Worm (Caenorhabditis elegans) whole organism, L4 larva: ENCODE results near the gene ZK673.6.

ENCODE experiments used
- ZK546.5 ChIP-seq, 2 experiments: sonication (generic microtip); optimal IDR thresholded peaks; 2 replicates each; lab custom pipeline; 2017; ENCODE audit warnings: missing biosample characterization in 2 of 2, missing genetic modification characterization in 2 of 2
- ceh-28 ChIP-seq: fragments of 150-350 bp; optimal IDR thresholded peaks from 2 replicates; lab custom pipeline; 2014; ENCODE audit warnings: missing biosample characterization, missing genetic modification reagents, missing genetic modification characterization
- dmd-6 ChIP-seq: fragments of 200-800 bp; sonication (Bioruptor generic); IDR thresholded peaks from 2 replicates; pipeline ENCODE4 v1.3.6; 2022; ENCODE audit warnings: missing genetic modification reagents, missing genetic modification characterization, missing compliant biosample characterization
- egl-27 ChIP-seq: sonication (generic microtip); optimal IDR thresholded peaks from 3 replicates; lab custom pipeline; 2017; ENCODE audit warnings: missing biosample characterization, missing genetic modification reagents, missing genetic modification characterization
- lin-13 ChIP-seq: fragments of 150-350 bp; optimal IDR thresholded peaks from 2 replicates; lab custom pipeline; 2014; ENCODE audit warnings: missing biosample characterization, missing genetic modification reagents, missing genetic modification characterization
- lin-15B ChIP-seq: fragments of 150-350 bp; sonication (generic microtip); optimal IDR thresholded peaks from 3 replicates; lab custom pipeline; 2014; ENCODE audit warnings: missing biosample characterization, missing genetic modification characterization
- lsy-2 ChIP-seq, 2 experiments: fragments of 150-350 bp in 1 of 2; sonication (generic microtip) in 1 of 2; optimal IDR thresholded peaks; 2 replicates each; lab custom pipeline; 2014 to 2017; ENCODE audit warnings: missing biosample characterization in 2 of 2, missing genetic modification characterization in 2 of 2
- mep-1 ChIP-seq: fragments of 150-350 bp; sonication (generic microtip); optimal IDR thresholded peaks from 3 replicates; lab custom pipeline; 2014; ENCODE audit warnings: missing biosample characterization, missing genetic modification characterization
- php-3 ChIP-seq: fragments of 200-800 bp; sonication (Bioruptor generic); IDR thresholded peaks from 2 replicates; pipeline ENCODE4 v1.3.6; 2022; ENCODE audit warnings: missing genetic modification reagents, missing genetic modification characterization, missing compliant biosample characterization
- pqm-1 ChIP-seq: sonication (generic microtip); optimal IDR thresholded peaks from 2 replicates; lab custom pipeline; 2017; ENCODE audit warnings: missing biosample characterization, missing genetic modification characterization
- snpc-4 ChIP-seq: fragments of 150-350 bp; optimal IDR thresholded peaks from 2 replicates; lab custom pipeline; 2014; ENCODE audit warnings: missing biosample characterization, missing genetic modification characterization
- zip-11 ChIP-seq: fragments of 200-800 bp; sonication (Bioruptor generic); IDR thresholded peaks from 2 replicates; pipeline ENCODE4 v1.3.6; 2022; ENCODE audit warnings: missing genetic modification characterization, missing compliant biosample characterization

DNA sequence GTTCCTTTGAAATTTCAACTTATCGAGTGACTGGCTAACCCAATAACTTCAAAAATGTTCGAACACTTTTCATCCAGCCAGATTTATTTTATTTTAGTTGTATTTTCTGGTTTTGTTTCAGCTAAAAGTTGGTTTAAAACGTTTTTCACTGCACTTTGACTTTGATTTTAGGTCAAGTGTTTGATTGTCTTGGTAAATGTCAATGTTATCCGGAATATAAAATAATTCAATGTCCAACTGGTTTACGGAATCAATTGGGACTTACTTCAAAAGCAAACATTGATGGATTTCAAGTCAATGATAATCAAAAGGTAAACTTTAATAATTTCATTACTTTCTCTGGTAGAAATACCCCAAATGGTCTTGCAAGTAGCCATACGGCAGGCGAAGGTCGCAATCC lies 19.7 kb upstream of the ZK673.6 start:
- TF ChIP-seq lin-13 (GFP tag; lab: Kevin White, UChicago) (no peak), mep-1 (no peak), ceh-28 (tag; lab: Kevin White, UChicago) (no peak), ZK546.5 (tag; optimal IDR thresholded peaks at IDR 0.05; lab: Kevin White, UChicago) (no peak), php-3 (GFP tag; lab: Robert Waterston, UW) (no peak), pqm-1 (tag; lab: Kevin White, UChicago) (no peak), egl-27 (no peak), lin-15B (tag; lab: Kevin White, UChicago) (no peak), lsy-2 (tag; optimal IDR thresholded peaks at IDR 0.05; lab: Kevin White, UChicago) (no peak), snpc-4 (tag; lab: Kevin White, UChicago) (no peak), dmd-6 (GFP tag; lab: Robert Waterston, UW) (no peak), zip-11 (GFP tag; lab: Robert Waterston, UW) (no peak)
